Worm (Caenorhabditis elegans) whole organism, young adult: ENCODE measurements around the gene aps-1.

Experiments used
- B0019.2 ChIP-seq: fragments of 200-800 bp; sonication (Bioruptor generic); conservative IDR thresholded peaks from 2 replicates; pipeline ENCODE4 v1.3.6; 2022; ENCODE audit warnings: missing genetic modification reagents, missing genetic modification characterization, missing compliant biosample characterization
- F23B12.7 ChIP-seq: sonication (generic microtip); optimal IDR thresholded peaks from 2 replicates; lab custom pipeline; 2017; ENCODE audit warnings: missing genetic modification characterization, mild to moderate bottlenecking, missing compliant biosample characterization, antibody characterized with exemption, moderate library complexity; ENCODE audit not compliant: insufficient read depth
- K11D2.4 ChIP-seq: fragments of 200-800 bp; sonication (Bioruptor generic); IDR thresholded peaks from 2 replicates; pipeline ENCODE4 v1.3.6; 2022; ENCODE audit warnings: missing genetic modification reagents, missing genetic modification characterization, missing compliant biosample characterization
- K12H6.12 ChIP-seq: fragments of 200-800 bp; sonication (Bioruptor generic); optimal IDR thresholded peaks from 2 replicates; lab custom pipeline; 2018; ENCODE audit warnings: mild to moderate bottlenecking, missing genetic modification characterization, missing compliant biosample characterization
- T26A5.8 ChIP-seq: sonication (generic microtip); optimal IDR thresholded peaks from 2 replicates; lab custom pipeline; 2016; ENCODE audit warnings: missing genetic modification characterization, missing compliant biosample characterization
- Y53F4B.3 ChIP-seq: fragments of 200-800 bp; sonication (Bioruptor generic); IDR thresholded peaks from 2 replicates; pipeline ENCODE4 v1.3.6; 2022; ENCODE audit warnings: missing genetic modification reagents, missing genetic modification characterization, missing compliant biosample characterization
- Y53G8AR.9 ChIP-seq: fragments of 200-800 bp; sonication (Bioruptor generic); conservative IDR thresholded peaks from 2 replicates; pipeline ENCODE4 v1.3.6; 2022; ENCODE audit warnings: missing genetic modification reagents, missing genetic modification characterization, missing compliant biosample characterization
- Y56A3A.18 ChIP-seq: fragments of 200-800 bp; sonication (Bioruptor generic); IDR thresholded peaks from 2 replicates; pipeline ENCODE4 v1.3.6; 2022; ENCODE audit warnings: missing genetic modification reagents, missing genetic modification characterization, missing compliant biosample characterization
- Y67H2A.10 ChIP-seq: fragments of 200-800 bp; sonication (Bioruptor generic); conservative IDR thresholded peaks from 2 replicates; pipeline ENCODE4 v1.3.6; 2022; ENCODE audit warnings: missing genetic modification reagents, missing genetic modification characterization, missing compliant biosample characterization
- aptf-2 ChIP-seq: fragments of 200-800 bp; sonication (Bioruptor generic); conservative IDR thresholded peaks from 2 replicates; pipeline ENCODE4 v1.3.6; 2022; ENCODE audit warnings: missing genetic modification reagents, missing genetic modification characterization, missing compliant biosample characterization
- aptf-3 ChIP-seq: fragments of 200-800 bp; sonication (Bioruptor generic); IDR thresholded peaks from 2 replicates; pipeline ENCODE4 v1.3.6; 2022; ENCODE audit warnings: missing genetic modification characterization, missing compliant biosample characterization
- athp-1 ChIP-seq: sonication (generic microtip); optimal IDR thresholded peaks from 2 replicates; lab custom pipeline; 2017; ENCODE audit warnings: mild to moderate bottlenecking, missing genetic modification characterization, missing compliant biosample characterization
- attf-5 ChIP-seq: fragments of 200-800 bp; sonication (Bioruptor generic); optimal IDR thresholded peaks from 2 replicates; lab custom pipeline; 2018; ENCODE audit warnings: mild to moderate bottlenecking, missing genetic modification characterization, missing compliant biosample characterization
- attf-6 ChIP-seq: fragments of 200-800 bp; sonication (Bioruptor generic); IDR thresholded peaks from 2 replicates; pipeline ENCODE4 v1.3.6; 2022; ENCODE audit warnings: missing genetic modification reagents, missing genetic modification characterization, missing compliant biosample characterization
- ccch-3 ChIP-seq: fragments of 200-800 bp; sonication (Bioruptor generic); optimal IDR thresholded peaks from 2 replicates; lab custom pipeline; 2018; ENCODE audit warnings: mild to moderate bottlenecking, missing genetic modification characterization, missing compliant biosample characterization
- cebp-1 ChIP-seq, 2 experiments: fragments of 200-800 bp in 1 of 2; sonication (Bioruptor generic) in 1 of 2; sonication (generic microtip) in 1 of 2; IDR thresholded peaks in 1 of 2; optimal IDR thresholded peaks in 1 of 2; 2 replicates each; pipeline versions ENCODE4 v1.3.6 to Lab custom; 2017 to 2022; ENCODE audit warnings: missing compliant biosample characterization in 2 of 2, missing genetic modification characterization in 2 of 2, mild to moderate bottlenecking in 1 of 2, missing genetic modification reagents in 1 of 2, moderate library complexity in 1 of 2
- cebp-2 ChIP-seq: fragments of 200-800 bp; sonication (Bioruptor generic); IDR thresholded peaks from 2 replicates; pipeline ENCODE4 v1.3.6; 2022; ENCODE audit warnings: missing genetic modification characterization, missing compliant biosample characterization
- ceh-27 ChIP-seq: fragments of 200-800 bp; sonication (Bioruptor generic); optimal IDR thresholded peaks from 2 replicates; lab custom pipeline; 2018; ENCODE audit warnings: mild to moderate bottlenecking, missing genetic modification characterization, moderate library complexity, missing compliant biosample characterization
- die-1 ChIP-seq: sonication (generic microtip); optimal IDR thresholded peaks from 2 replicates; lab custom pipeline; 2016; ENCODE audit warnings: missing genotype, mild to moderate bottlenecking, missing genetic modification characterization, missing compliant biosample characterization
- dpl-1 ChIP-seq: fragments of 150-350 bp; optimal IDR thresholded peaks from 2 replicates; lab custom pipeline; 2014; ENCODE audit warnings: missing biosample characterization, missing genetic modification reagents, missing genetic modification characterization
- efl-1 ChIP-seq: fragments of 150-350 bp; optimal IDR thresholded peaks from 2 replicates; lab custom pipeline; 2014; ENCODE audit warnings: missing biosample characterization, missing genetic modification reagents, missing genetic modification characterization
- egl-44 ChIP-seq: fragments of 200-800 bp; sonication (Bioruptor generic); IDR thresholded peaks from 2 replicates; pipeline ENCODE4 v1.3.6; 2022; ENCODE audit warnings: missing genetic modification reagents, missing genetic modification characterization, missing compliant biosample characterization
- ekl-4 ChIP-seq: fragments of 200-800 bp; sonication (Bioruptor generic); IDR thresholded peaks from 2 replicates; pipeline ENCODE4 v1.3.6; 2022; ENCODE audit warnings: missing genetic modification reagents, missing genetic modification characterization, missing compliant biosample characterization
- gei-17 ChIP-seq: fragments of 200-800 bp; sonication (Bioruptor generic); optimal IDR thresholded peaks from 2 replicates; lab custom pipeline; 2018; ENCODE audit warnings: mild to moderate bottlenecking, missing genetic modification characterization, missing compliant biosample characterization
- hmg-1.2 ChIP-seq: fragments of 200-800 bp; sonication (Bioruptor generic); IDR thresholded peaks from 2 replicates; pipeline ENCODE4 v1.3.6; 2022; ENCODE audit warnings: missing genetic modification reagents, missing genetic modification characterization, missing compliant biosample characterization
- hrde-1 ChIP-seq: sonication (generic microtip); optimal IDR thresholded peaks from 2 replicates; lab custom pipeline; 2016; ENCODE audit warnings: missing genetic modification characterization, mild to moderate bottlenecking, missing compliant biosample characterization, moderate library complexity, missing genotype, missing genetic modification reagents, borderline replicate concordance
- hsf-1 ChIP-seq: fragments of 200-800 bp; sonication (Bioruptor generic); IDR thresholded peaks from 2 replicates; pipeline ENCODE4 v1.3.6; 2022; ENCODE audit warnings: missing genetic modification reagents, missing genetic modification characterization, missing compliant biosample characterization
- lin-35 ChIP-seq, 3 experiments: fragments of 150-350 bp in 2 of 3; sonication (generic microtip) in 1 of 3; optimal IDR thresholded peaks; 2 replicates each; lab custom pipeline; 2014 to 2018; ENCODE audit warnings: missing biosample characterization in 3 of 3, missing genetic modification characterization in 3 of 3, missing genetic modification reagents in 3 of 3
- lin-54 ChIP-seq: fragments of 200-800 bp; sonication (Bioruptor generic); optimal IDR thresholded peaks from 2 replicates; lab custom pipeline; 2018; ENCODE audit warnings: mild to moderate bottlenecking, missing genetic modification characterization, missing compliant biosample characterization
- mxl-1 ChIP-seq: sonication (generic microtip); optimal IDR thresholded peaks from 2 replicates; lab custom pipeline; 2016; ENCODE audit warnings: missing genetic modification characterization, missing compliant biosample characterization
- nfya-1 ChIP-seq: sonication (generic microtip); optimal IDR thresholded peaks from 2 replicates; lab custom pipeline; 2017; ENCODE audit warnings: antibody characterized with exemption, missing compliant biosample characterization, missing genetic modification characterization, borderline replicate concordance; ENCODE audit not compliant: insufficient read depth
- nfyb-1 ChIP-seq: fragments of 200-800 bp; sonication (Bioruptor generic); IDR thresholded peaks from 2 replicates; pipeline ENCODE4 v1.3.6; 2022; ENCODE audit warnings: missing genetic modification reagents, missing genetic modification characterization, missing compliant biosample characterization
- nhr-179 ChIP-seq: sonication (generic microtip); optimal IDR thresholded peaks from 2 replicates; lab custom pipeline; 2016; ENCODE audit warnings: mild to moderate bottlenecking, missing genetic modification characterization, missing compliant biosample characterization
- nhr-80 ChIP-seq: sonication (generic microtip); optimal IDR thresholded peaks from 2 replicates; lab custom pipeline; 2016; ENCODE audit warnings: missing genetic modification characterization, missing compliant biosample characterization
- nhr-90 ChIP-seq: sonication (generic microtip); optimal IDR thresholded peaks from 2 replicates; lab custom pipeline; 2016; ENCODE audit warnings: missing genotype, mild to moderate bottlenecking, missing genetic modification characterization, missing compliant biosample characterization
- pbrm-1 ChIP-seq: fragments of 200-800 bp; sonication (Bioruptor generic); IDR thresholded peaks from 2 replicates; pipeline ENCODE4 v1.3.6; 2022; ENCODE audit warnings: missing genetic modification reagents, missing genetic modification characterization, missing compliant biosample characterization
- repo-1 ChIP-seq: sonication (generic microtip); optimal IDR thresholded peaks from 2 replicates; lab custom pipeline; 2017; ENCODE audit warnings: mild to moderate bottlenecking, missing genetic modification characterization, missing compliant biosample characterization
- sdz-38 ChIP-seq: sonication (generic microtip); optimal IDR thresholded peaks from 2 replicates; lab custom pipeline; 2016; ENCODE audit warnings: missing genotype, missing genetic modification characterization, missing compliant biosample characterization
- snpc-1.1 ChIP-seq: sonication (generic microtip); optimal IDR thresholded peaks from 2 replicates; lab custom pipeline; 2017; ENCODE audit warnings: missing genetic modification characterization, mild to moderate bottlenecking, missing compliant biosample characterization, antibody characterized with exemption, moderate library complexity, missing genotype, missing genetic modification reagents; ENCODE audit not compliant: insufficient read depth
- snpc-4 ChIP-seq, 5 experiments: fragments of 150-350 bp in 1 of 5; sonication (generic microtip) in 4 of 5; optimal IDR thresholded peaks; 2 replicates each; lab custom pipeline; 2014 to 2018; ENCODE audit warnings: missing genetic modification characterization in 5 of 5, missing biosample characterization in 3 of 5, antibody characterized with exemption in 2 of 5, mild to moderate bottlenecking in 2 of 5, missing compliant biosample characterization in 2 of 5, missing genotype in 2 of 5, moderate library complexity in 2 of 5, missing genetic modification reagents in 1 of 5
- ztf-25 ChIP-seq: fragments of 200-800 bp; sonication (Bioruptor generic); IDR thresholded peaks from 2 replicates; pipeline ENCODE4 v1.3.6; 2022; ENCODE audit warnings: missing genetic modification reagents, missing genetic modification characterization, missing compliant biosample characterization

The aps-1 gene

ce11 chrV:6039911-6040310 lies 22.1 kb downstream of the aps-1 start:
- TF ChIP-seq aptf-2 (GFP tag; lab: Robert Waterston, UW) (peak; percentile 82), aptf-3 (peak; percentile 52; the same call in 1 of the 2 replicates)

- TF ChIP-seq snpc-1.1 (tag; lab: Kevin White, UChicago), result no peak
- TF ChIP-seq athp-1, result no peak
- TF ChIP-seq Y56A3A.18, result no peak
- TF ChIP-seq nhr-90, result no peak
- TF ChIP-seq mxl-1 (tag; lab: Kevin White, UChicago), result no peak
- no peak for TF ChIP-seq attf-5 (GFP tag; lab: Kevin White, UChicago)
- TF ChIP-seq ztf-25 (GFP tag; lab: Robert Waterston, UW), result no peak
- TF ChIP-seq egl-44 (GFP tag; lab: Robert Waterston, UW), result no peak
- no peak for TF ChIP-seq Y53F4B.3 (GFP tag; lab: Robert Waterston, UW)
- no peak for TF ChIP-seq die-1
- TF ChIP-seq T26A5.8 (tag; lab: Kevin White, UChicago), result no peak
Measured at ce11 chrV:6041375-6041774, 23.6 kb downstream of the aps-1 start, which contains the start of gene R01B10.2. Gene R01B10.2, minus strand, starts transcription at chrV:6041475.

- TF ChIP-seq gei-17 (GFP tag; lab: Kevin White, UChicago) (no peak), cebp-1 (GFP tag; IDR thresholded peaks at IDR 0.05; lab: Robert Waterston, UW) (peak; percentile 7; the same call in 1 of the 2 replicates), cebp-1 (tag; optimal IDR thresholded peaks at IDR 0.05; lab: Kevin White, UChicago) (peak; percentile 53), K12H6.12 (tag; lab: Kevin White, UChicago) (peak; percentile 60), cebp-2 (GFP tag; lab: Robert Waterston, UW) (no peak), nhr-179 (tag; lab: Kevin White, UChicago) (no peak), athp-1 (no peak), hrde-1 (tag; lab: Kevin White, UChicago) (no peak), efl-1 (peak; percentile 44), K11D2.4 (GFP tag; lab: Robert Waterston, UW) (no peak), nfyb-1 (GFP tag; lab: Robert Waterston, UW) (peak; percentile 38; the same call in 1 of the 2 replicates), nfya-1 (tag; lab: Kevin White, UChicago) (no peak), attf-6 (GFP tag; lab: Robert Waterston, UW) (no peak), ekl-4 (GFP tag; lab: Robert Waterston, UW) (no peak), hmg-1.2 (GFP tag; lab: Robert Waterston, UW) (peak; percentile 79), pbrm-1 (GFP tag; lab: Robert Waterston, UW) (0 out of 2 replicates have a peak, but pooled peaks have one; percentile 26), attf-5 (GFP tag; lab: Kevin White, UChicago) (peak; percentile 26), lin-35 (GFP tag; optimal IDR thresholded peaks at IDR 0.05; lab: Kevin White, UChicago) (peak in 1 of 3 experiments; percentile 59), snpc-4 (GFP tag; optimal IDR thresholded peaks at IDR 0.05; lab: Kevin White, UChicago) (no peak), snpc-4 (tag; optimal IDR thresholded peaks at IDR 0.05; lab: Kevin White, UChicago) (peak in 2 of 4 experiments; percentile 8 to 10), Y53G8AR.9 (GFP tag; lab: Robert Waterston, UW) (no peak), ccch-3 (GFP tag; lab: Kevin White, UChicago) (no peak), sdz-38 (tag; lab: Kevin White, UChicago) (no peak), Y67H2A.10 (GFP tag; lab: Robert Waterston, UW) (no peak), hsf-1 (no peak), F23B12.7 (tag; lab: Kevin White, UChicago) (no peak), B0019.2 (GFP tag; lab: Robert Waterston, UW) (no peak), dpl-1 (peak; percentile 57), ceh-27 (GFP tag; lab: Kevin White, UChicago) (peak; percentile 8), repo-1 (no peak), ztf-25 (GFP tag; lab: Robert Waterston, UW) (no peak), nhr-80 (tag; lab: Kevin White, UChicago) (no peak), lin-54 (GFP tag; lab: Kevin White, UChicago) (peak; percentile 72)
Measured at ce11 chrV:6043275-6044271, 25.8 kb downstream of the aps-1 start, which contains the start of gene cpi-2. Gene cpi-2, plus strand, starts transcription at chrV:6044062.
